Worm (Caenorhabditis elegans): Measurements from ENCODE around the gene F13A7.1.

F13A7.1 gene

DNA sequence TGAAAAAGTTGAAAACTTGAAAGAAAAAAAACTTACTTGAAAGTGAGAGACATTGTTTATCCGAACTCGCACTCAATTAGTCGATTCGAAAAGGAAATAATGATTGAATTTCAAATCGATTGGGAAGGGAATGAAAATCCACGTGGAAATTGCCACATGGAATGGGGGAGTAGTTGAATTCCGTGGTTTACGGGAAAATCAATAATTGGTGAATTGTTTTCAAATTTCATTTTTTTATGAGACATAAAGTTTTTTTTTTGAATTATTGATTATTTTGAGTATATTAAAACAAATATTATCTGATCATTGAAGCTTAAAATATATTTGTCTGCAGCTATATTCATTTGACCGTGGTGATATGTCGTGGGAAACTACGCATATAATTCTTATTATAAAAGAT lies at the start of gene F13A7.1:
TSS of gene F13A7.1 (minus strand) at position 101 of the 400 bp plus-strand sequence.
- TF ChIP-seq ets-7 (tag; optimal IDR thresholded peaks at IDR 0.05) (no peak), tbx-37 (GFP tag; conservative IDR thresholded peaks at IDR 0.05) (no peak), ceh-36 (tag; optimal IDR thresholded peaks at IDR 0.05) (no peak), tra-4 (tag; optimal IDR thresholded peaks at IDR 0.05) (no peak), hmg-4 (GFP tag; optimal IDR thresholded peaks at IDR 0.05) (no peak), aly-1 (tag; optimal IDR thresholded peaks at IDR 0.05) (no peak), F13C5.2 (tag; optimal IDR thresholded peaks at IDR 0.05) (no peak), hnd-1 (tag; optimal IDR thresholded peaks at IDR 0.05) (no peak), ama-1 (optimal IDR thresholded peaks at IDR 0.05) (no peak), scrt-1 (GFP tag; IDR thresholded peaks at IDR 0.05) (no peak), tbx-11 (GFP tag; IDR thresholded peaks at IDR 0.05) (no peak)

DNA sequence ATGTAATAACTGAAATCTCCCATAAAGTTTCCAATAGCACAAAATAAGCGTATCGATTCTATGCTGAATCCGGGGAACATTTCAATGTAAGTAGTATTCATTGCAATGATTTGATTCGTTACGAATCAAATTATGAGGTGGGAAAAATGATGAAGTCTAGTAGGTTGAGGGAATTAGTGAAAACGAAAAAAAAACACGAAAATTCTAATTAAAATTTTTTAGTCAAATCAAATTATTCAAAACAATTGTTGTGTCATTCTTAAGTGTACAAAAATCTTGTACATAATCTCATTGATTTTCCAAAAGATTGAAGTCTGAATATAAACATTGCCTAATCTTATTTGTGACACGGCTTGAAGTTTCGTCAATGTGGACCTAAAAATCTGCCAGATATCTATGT lies 46.7 kb upstream of the F13A7.1 start, which contains the start of gene srw-29:
TSS of gene srw-29 (minus strand) at position 101 of the 400 bp plus-strand sequence.
- TF ChIP-seq pes-1 (GFP tag; IDR thresholded peaks at IDR 0.05) (no peak), scrt-1 (GFP tag; IDR thresholded peaks at IDR 0.05) (no peak), aly-1 (tag; optimal IDR thresholded peaks at IDR 0.05) (no peak), tbx-11 (GFP tag; IDR thresholded peaks at IDR 0.05) (no peak), hmbx-1 (tag; optimal IDR thresholded peaks at IDR 0.05) (no peak), flt-1 (GFP tag; IDR thresholded peaks at IDR 0.05) (no peak), ets-7 (tag; optimal IDR thresholded peaks at IDR 0.05) (no peak), sea-1 (GFP tag; conservative IDR thresholded peaks at IDR 0.05) (no peak), tbx-37 (GFP tag; conservative IDR thresholded peaks at IDR 0.05) (no peak), tra-4 (tag; optimal IDR thresholded peaks at IDR 0.05) (no peak), B0310.2 (tag; optimal IDR thresholded peaks at IDR 0.05) (no peak), ceh-36 (tag; optimal IDR thresholded peaks at IDR 0.05) (no peak), F13C5.2 (tag; optimal IDR thresholded peaks at IDR 0.05) (no peak), ceh-13 (GFP tag; optimal IDR thresholded peaks at IDR 0.05) (no peak)

DNA sequence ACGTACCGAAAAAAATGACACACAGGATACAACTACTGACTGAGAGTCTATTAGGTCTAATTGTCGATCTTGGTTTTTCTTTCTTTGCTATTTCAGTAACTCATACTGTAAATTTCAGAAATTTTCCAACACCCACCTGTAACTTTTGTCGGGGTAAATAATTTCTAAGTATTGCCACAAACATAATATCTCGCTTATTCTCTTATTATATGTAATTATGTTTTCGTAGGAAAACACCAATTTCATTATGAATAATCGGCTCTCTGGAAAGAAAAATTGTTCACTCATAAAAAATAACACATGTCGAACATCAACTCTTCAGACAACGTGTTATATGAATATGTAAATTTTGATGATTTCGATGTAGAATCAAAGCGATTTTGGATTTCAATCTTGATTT lies 42.9 kb upstream of the F13A7.1 start, which contains the start of gene srw-48:
TSS of gene srw-48 (plus strand) at position 301 of the 400 bp plus-strand sequence.
- TF ChIP-seq tra-4 (tag; optimal IDR thresholded peaks at IDR 0.05) (no peak), scrt-1 (GFP tag; IDR thresholded peaks at IDR 0.05) (no peak), pes-1 (GFP tag; IDR thresholded peaks at IDR 0.05) (no peak), aly-1 (tag; optimal IDR thresholded peaks at IDR 0.05) (no peak), flt-1 (GFP tag; IDR thresholded peaks at IDR 0.05) (no peak), tbx-11 (GFP tag; IDR thresholded peaks at IDR 0.05) (no peak), B0310.2 (tag; optimal IDR thresholded peaks at IDR 0.05) (no peak), ceh-36 (tag; optimal IDR thresholded peaks at IDR 0.05) (no peak), ama-1 (optimal IDR thresholded peaks at IDR 0.05) (no peak), ets-7 (tag; optimal IDR thresholded peaks at IDR 0.05) (no peak), tbx-37 (GFP tag; conservative IDR thresholded peaks at IDR 0.05) (no peak), sea-1 (GFP tag; conservative IDR thresholded peaks at IDR 0.05) (no peak), F13C5.2 (tag; optimal IDR thresholded peaks at IDR 0.05) (no peak), hmg-4 (GFP tag; optimal IDR thresholded peaks at IDR 0.05) (no peak), hmbx-1 (tag; optimal IDR thresholded peaks at IDR 0.05) (no peak)

DNA sequence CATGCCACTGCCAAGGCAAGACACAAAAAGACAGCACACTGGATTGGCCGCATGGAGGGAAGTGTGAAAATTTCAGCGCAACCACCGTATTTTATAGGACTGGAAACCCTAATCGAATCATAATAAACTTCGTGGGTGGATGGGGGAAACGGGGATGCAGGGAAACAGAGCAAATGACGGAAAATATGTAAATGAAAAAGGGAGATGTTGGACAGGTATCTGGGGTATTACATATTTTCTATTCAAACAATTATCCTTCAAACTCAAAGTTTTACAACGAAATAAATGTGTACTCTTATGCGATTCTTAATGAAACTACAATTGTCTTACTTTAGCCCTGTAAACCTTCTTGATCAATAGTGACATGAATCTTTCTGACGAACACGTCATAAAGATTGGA lies 42.0 kb upstream of the F13A7.1 start, which contains the start of gene F26D2.16:
TSS of gene F26D2.16 (minus strand) at position 101 of the 400 bp plus-strand sequence.
- TF ChIP-seq tbx-37 (GFP tag; conservative IDR thresholded peaks at IDR 0.05) (no peak), F13C5.2 (tag; optimal IDR thresholded peaks at IDR 0.05) (no peak), B0310.2 (tag; optimal IDR thresholded peaks at IDR 0.05) (no peak), ets-7 (tag; optimal IDR thresholded peaks at IDR 0.05) (no peak), hmbx-1 (tag; optimal IDR thresholded peaks at IDR 0.05) (no peak), ceh-13 (GFP tag; optimal IDR thresholded peaks at IDR 0.05) (no peak), ama-1 (optimal IDR thresholded peaks at IDR 0.05) (no peak), scrt-1 (GFP tag; IDR thresholded peaks at IDR 0.05) (no peak), hnd-1 (tag; optimal IDR thresholded peaks at IDR 0.05) (no peak), ceh-36 (tag; optimal IDR thresholded peaks at IDR 0.05) (no peak), sea-1 (GFP tag; conservative IDR thresholded peaks at IDR 0.05) (no peak), flt-1 (GFP tag; IDR thresholded peaks at IDR 0.05) (no peak), aly-1 (tag; optimal IDR thresholded peaks at IDR 0.05) (no peak), tbx-11 (GFP tag; IDR thresholded peaks at IDR 0.05) (no peak)

DNA sequence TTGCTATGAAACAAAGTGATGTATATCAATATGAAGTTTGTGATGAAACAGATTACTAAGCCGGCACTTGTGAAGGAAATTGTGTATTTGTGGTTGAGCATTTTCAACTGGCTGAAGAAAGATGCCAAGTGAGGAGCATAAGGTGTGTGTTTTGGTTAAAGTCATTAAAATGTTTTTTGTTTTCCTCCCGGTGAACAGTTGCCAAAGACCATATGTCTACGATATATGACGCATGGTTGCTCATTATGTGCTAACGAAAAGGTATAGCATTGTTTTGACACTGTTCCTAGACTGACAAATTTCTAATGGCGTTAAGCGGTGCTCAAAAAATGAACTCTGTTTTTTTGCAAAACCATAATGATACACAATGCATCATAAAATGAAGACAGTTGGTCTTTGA lies 39.3 kb upstream of the F13A7.1 start, which contains the start of gene str-55:
TSS of gene str-55 (minus strand) at position 101 of the 400 bp plus-strand sequence.
- TF ChIP-seq F13C5.2 (tag; optimal IDR thresholded peaks at IDR 0.05) = no peak
- no peak for TF ChIP-seq tbx-11 (GFP tag; IDR thresholded peaks at IDR 0.05)
- TF ChIP-seq sea-1 (GFP tag; conservative IDR thresholded peaks at IDR 0.05) = no peak
- no peak for TF ChIP-seq ceh-13 (GFP tag; optimal IDR thresholded peaks at IDR 0.05)
- no peak for TF ChIP-seq tra-4 (tag; optimal IDR thresholded peaks at IDR 0.05)
- no peak for TF ChIP-seq pes-1 (GFP tag; IDR thresholded peaks at IDR 0.05)
- no peak for TF ChIP-seq aly-1 (tag; optimal IDR thresholded peaks at IDR 0.05)
- TF ChIP-seq flt-1 (GFP tag; IDR thresholded peaks at IDR 0.05) = no peak
- no peak for TF ChIP-seq tbx-37 (GFP tag; conservative IDR thresholded peaks at IDR 0.05)
- no peak for TF ChIP-seq ets-7 (tag; optimal IDR thresholded peaks at IDR 0.05)
- TF ChIP-seq ama-1 (optimal IDR thresholded peaks at IDR 0.05) = no peak

DNA sequence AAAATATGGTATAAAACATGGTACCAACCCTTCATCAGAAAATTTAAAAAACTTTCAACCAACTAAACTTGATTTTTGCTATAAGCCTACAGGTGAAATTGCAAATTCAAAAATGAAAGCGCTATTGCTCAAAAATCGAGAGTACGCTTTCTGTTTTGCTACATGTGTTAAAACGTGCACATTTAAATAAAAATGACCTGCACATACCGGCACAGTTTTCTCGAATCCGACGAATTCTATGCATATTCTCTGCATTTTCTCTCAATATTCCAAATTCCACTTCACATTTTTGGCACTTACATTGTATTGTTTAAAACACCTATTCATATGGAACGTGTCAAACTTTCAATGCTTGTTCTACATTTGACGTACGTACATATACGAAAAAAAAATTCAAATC lies 32.8 kb upstream of the F13A7.1 start, which contains the start of gene srh-145:
TSS of gene srh-145 (plus strand) at position 193 of the 400 bp plus-strand sequence.
- TF ChIP-seq ama-1 (optimal IDR thresholded peaks at IDR 0.05) = no peak
- TF ChIP-seq ceh-36 (tag; optimal IDR thresholded peaks at IDR 0.05) = no peak
- no peak for TF ChIP-seq ets-7 (tag; optimal IDR thresholded peaks at IDR 0.05)
- no peak for TF ChIP-seq hnd-1 (tag; optimal IDR thresholded peaks at IDR 0.05)
- TF ChIP-seq aly-1 (tag; optimal IDR thresholded peaks at IDR 0.05) = no peak

DNA sequence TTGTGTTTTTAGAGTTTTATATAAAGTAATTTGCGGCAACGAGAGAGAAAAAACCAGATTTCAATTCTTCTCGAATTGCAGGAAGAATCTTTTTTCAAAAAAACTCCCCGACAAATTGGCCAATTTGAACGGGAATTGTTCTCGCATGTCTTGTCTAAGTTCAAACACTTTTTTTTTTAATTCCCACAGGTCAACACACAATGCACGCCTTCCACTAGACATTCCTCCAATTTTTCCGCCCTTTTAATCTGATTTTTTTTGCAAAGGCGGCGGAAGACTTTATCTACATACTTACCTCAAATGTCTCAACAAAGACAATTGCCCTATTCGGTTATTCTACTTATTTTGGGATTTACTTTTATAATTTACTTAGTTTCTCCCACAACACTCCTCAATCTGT lies 29.9 kb upstream of the F13A7.1 start, which contains the start of gene F26D2.3:
TSS of gene F26D2.3 (plus strand) at position 301 of the 400 bp plus-strand sequence.
- TF ChIP-seq hmbx-1 (tag; optimal IDR thresholded peaks at IDR 0.05) = no peak
- no peak for TF ChIP-seq ama-1 (optimal IDR thresholded peaks at IDR 0.05)
- TF ChIP-seq hnd-1 (tag; optimal IDR thresholded peaks at IDR 0.05) = no peak
- no peak for TF ChIP-seq tbx-11 (GFP tag; IDR thresholded peaks at IDR 0.05)
- no peak for TF ChIP-seq B0310.2 (tag; optimal IDR thresholded peaks at IDR 0.05)
- no peak for TF ChIP-seq hmg-4 (GFP tag; optimal IDR thresholded peaks at IDR 0.05)
- no peak for TF ChIP-seq flt-1 (GFP tag; IDR thresholded peaks at IDR 0.05)
- no peak for TF ChIP-seq scrt-1 (GFP tag; IDR thresholded peaks at IDR 0.05)
- TF ChIP-seq ets-7 (tag; optimal IDR thresholded peaks at IDR 0.05) = no peak
- TF ChIP-seq tra-4 (tag; optimal IDR thresholded peaks at IDR 0.05) = no peak
- no peak for TF ChIP-seq aly-1 (tag; optimal IDR thresholded peaks at IDR 0.05)
- TF ChIP-seq ceh-13 (GFP tag; optimal IDR thresholded peaks at IDR 0.05) = no peak
- no peak for TF ChIP-seq pes-1 (GFP tag; IDR thresholded peaks at IDR 0.05)
- no peak for TF ChIP-seq sea-1 (GFP tag; conservative IDR thresholded peaks at IDR 0.05)
- no peak for TF ChIP-seq ceh-36 (tag; optimal IDR thresholded peaks at IDR 0.05)
- no peak for TF ChIP-seq F13C5.2 (tag; optimal IDR thresholded peaks at IDR 0.05)

All from whole organism, early embryonic.